Fruit fly (Drosophila melanogaster) whole organism, embryonic: ENCODE data around the gene Polr2G.
A peak's percentile ranks its signal among the peaks of the same experiment; 100 is the strongest.

Source experiments
- Ada2b ChIP-seq: fragments of 200-800 bp; sonication (Bioruptor generic); IDR thresholded peaks from 2 replicates; pipeline ENCODE4 v1.3.6; 2022; ENCODE audit warnings: missing biosample characterization, missing genetic modification characterization
- BtbVII ChIP-seq: fragments of 200-800 bp; sonication (Bioruptor generic); optimal IDR thresholded peaks from 3 replicates; lab custom pipeline; 2017; ENCODE audit warnings: missing biosample characterization, mild to moderate bottlenecking, missing genetic modification characterization
- CG10321 ChIP-seq: fragments of 200-800 bp; sonication (Bioruptor generic); IDR thresholded peaks from 2 replicates; pipeline ENCODE4 v1.3.6; 2022; ENCODE audit warnings: missing biosample characterization, missing genetic modification characterization
- CG10959 ChIP-seq: fragments of 200-800 bp; sonication (Bioruptor generic); IDR thresholded peaks from 2 replicates; pipeline ENCODE4 v1.3.6; 2022; ENCODE audit warnings: missing biosample characterization, missing genetic modification characterization
- CG11093 ChIP-seq: fragments of 200-800 bp; sonication (Bioruptor generic); IDR thresholded peaks from 3 replicates; pipeline ENCODE4 v1.3.6; 2022; ENCODE audit warnings: missing biosample characterization, missing genetic modification characterization
- CG13123 ChIP-seq: fragments of 200-800 bp; sonication (Bioruptor generic); optimal IDR thresholded peaks from 2 replicates; lab custom pipeline; 2016; ENCODE audit warnings: missing biosample characterization, missing genetic modification characterization
- CG14050 ChIP-seq: fragments of 200-800 bp; sonication (Bioruptor generic); IDR thresholded peaks from 3 replicates; pipeline ENCODE4 v1.3.6; 2022; ENCODE audit warnings: missing biosample characterization, missing genetic modification characterization
- CG14965 ChIP-seq: fragments of 200-800 bp; sonication (Bioruptor generic); optimal IDR thresholded peaks from 2 replicates; lab custom pipeline; 2016; ENCODE audit warnings: missing biosample characterization, missing genetic modification characterization, borderline replicate concordance
- CG15601 ChIP-seq: fragments of 200-800 bp; sonication (Bioruptor generic); optimal IDR thresholded peaks from 3 replicates; lab custom pipeline; 2019; ENCODE audit warnings: missing biosample characterization, mild to moderate bottlenecking, missing genetic modification characterization, moderate library complexity
- CG16813 ChIP-seq: fragments of 200-800 bp; sonication (Bioruptor generic); IDR thresholded peaks from 3 replicates; pipeline ENCODE4 v1.3.6; 2022; ENCODE audit warnings: missing biosample characterization, missing genetic modification characterization; ENCODE audit not compliant: partially characterized antibody
- CG16815 ChIP-seq: fragments of 200-800 bp; sonication (Bioruptor generic); optimal IDR thresholded peaks from 3 replicates; lab custom pipeline; 2017; ENCODE audit warnings: missing biosample characterization, mild to moderate bottlenecking, missing genetic modification characterization
- CG2875 ChIP-seq: fragments of 200-800 bp; sonication (Bioruptor generic); optimal IDR thresholded peaks from 2 replicates; lab custom pipeline; 2017; ENCODE audit warnings: missing biosample characterization, mild to moderate bottlenecking, missing genetic modification characterization, missing genetic modification reagents
- CG30020 ChIP-seq: fragments of 200-800 bp; optimal IDR thresholded peaks from 2 replicates; lab custom pipeline; 2019; ENCODE audit warnings: missing biosample characterization, mild to moderate bottlenecking, missing genetic modification characterization, moderate library complexity
- CG31388 ChIP-seq: fragments of 200-800 bp; sonication (Bioruptor generic); optimal IDR thresholded peaks from 2 replicates; lab custom pipeline; 2016; ENCODE audit warnings: missing biosample characterization, missing genetic modification characterization
- CG32532 ChIP-seq: fragments of 200-800 bp; sonication (Bioruptor generic); IDR thresholded peaks from 2 replicates; pipeline ENCODE4 v1.3.6; 2022; ENCODE audit warnings: missing biosample characterization, missing genetic modification characterization
- CG33557 ChIP-seq: fragments of 200-800 bp; sonication (Bioruptor generic); optimal IDR thresholded peaks from 2 replicates; lab custom pipeline; 2019; ENCODE audit warnings: missing biosample characterization, mild to moderate bottlenecking, missing genetic modification characterization, moderate library complexity
- CG3407 ChIP-seq: fragments of 200-800 bp; sonication (Bioruptor generic); optimal IDR thresholded peaks from 2 replicates; lab custom pipeline; 2018; ENCODE audit warnings: missing biosample characterization, mild to moderate bottlenecking, missing genetic modification characterization
- CG4360 ChIP-seq: fragments of 200-800 bp; sonication (Bioruptor generic); IDR thresholded peaks from 2 replicates; pipeline ENCODE4 v1.3.6; 2022; ENCODE audit warnings: missing biosample characterization, missing genetic modification characterization
- CG4730 ChIP-seq: fragments of 200-800 bp; sonication (Bioruptor generic); IDR thresholded peaks from 2 replicates; pipeline ENCODE4 v1.3.6; 2022; ENCODE audit warnings: missing biosample characterization, missing genetic modification characterization
- CG7271 ChIP-seq: fragments of 200-800 bp; sonication (Bioruptor generic); optimal IDR thresholded peaks from 2 replicates; lab custom pipeline; 2018; ENCODE audit warnings: missing biosample characterization, mild to moderate bottlenecking, missing genetic modification characterization, moderate library complexity
- CG7963 ChIP-seq: fragments of 200-800 bp; sonication (Bioruptor generic); IDR thresholded peaks from 3 replicates; pipeline ENCODE4 v1.3.6; 2022; ENCODE audit warnings: missing biosample characterization, missing genetic modification characterization; ENCODE audit not compliant: partially characterized antibody
- CG8281 ChIP-seq: fragments of 200-800 bp; sonication (Bioruptor generic); optimal IDR thresholded peaks from 2 replicates; lab custom pipeline; 2018; ENCODE audit warnings: missing biosample characterization, mild to moderate bottlenecking, missing genetic modification characterization, moderate library complexity
- CG9797 ChIP-seq: fragments of 200-800 bp; sonication (Bioruptor generic); optimal IDR thresholded peaks from 3 replicates; lab custom pipeline; 2018; ENCODE audit warnings: missing biosample characterization, mild to moderate bottlenecking, missing genetic modification characterization
- CHES-1-like ChIP-seq: fragments of 200-800 bp; sonication (Bioruptor generic); optimal IDR thresholded peaks from 2 replicates; lab custom pipeline; 2016; ENCODE audit warnings: missing biosample characterization, missing genetic modification characterization
- Camta ChIP-seq: fragments of 200-800 bp; sonication (Bioruptor generic); optimal IDR thresholded peaks from 2 replicates; lab custom pipeline; 2016; ENCODE audit warnings: missing biosample characterization, missing genetic modification characterization
- Dip2 ChIP-seq: fragments of 200-800 bp; sonication (Bioruptor generic); IDR thresholded peaks from 2 replicates; pipeline ENCODE4 v1.3.6; 2022; ENCODE audit warnings: missing biosample characterization, missing genetic modification characterization
- Elba2 ChIP-seq: fragments of 200-800 bp; sonication (Bioruptor generic); optimal IDR thresholded peaks from 3 replicates; lab custom pipeline; 2016; ENCODE audit warnings: missing biosample characterization, missing genetic modification characterization
- H15 ChIP-seq: fragments of 200-800 bp; sonication (Bioruptor generic); IDR thresholded peaks from 3 replicates; pipeline ENCODE4 v1.3.6; 2022; ENCODE audit warnings: missing biosample characterization, missing genetic modification characterization
- Hey ChIP-seq: fragments of 200-800 bp; sonication (Bioruptor generic); optimal IDR thresholded peaks from 3 replicates; lab custom pipeline; 2018; ENCODE audit warnings: missing biosample characterization, mild to moderate bottlenecking, missing genetic modification characterization
- HmgD ChIP-seq: fragments of 200-800 bp; sonication (Bioruptor generic); optimal IDR thresholded peaks from 3 replicates; lab custom pipeline; 2016; ENCODE audit warnings: missing biosample characterization, missing genetic modification characterization
- Mes4 ChIP-seq: fragments of 200-800 bp; sonication (Bioruptor generic); optimal IDR thresholded peaks from 2 replicates; lab custom pipeline; 2016; ENCODE audit warnings: missing biosample characterization, missing genetic modification characterization
- Nf-YB ChIP-seq: fragments of 200-800 bp; sonication (Bioruptor generic); optimal IDR thresholded peaks from 3 replicates; lab custom pipeline; 2019; ENCODE audit warnings: missing biosample characterization, mild to moderate bottlenecking, missing genetic modification characterization, moderate library complexity
- ato ChIP-seq: fragments of 200-800 bp; sonication (Bioruptor generic); IDR thresholded peaks from 2 replicates; pipeline ENCODE4 v1.3.6; 2022; ENCODE audit warnings: missing biosample characterization, missing genetic modification characterization; ENCODE audit not compliant: partially characterized antibody
- br ChIP-seq: fragments of >200 bp; optimal IDR thresholded peaks from 2 replicates; lab custom pipeline; 2017
- caup ChIP-seq: fragments of 200-800 bp; sonication (Bioruptor generic); optimal IDR thresholded peaks from 3 replicates; lab custom pipeline; 2017; ENCODE audit warnings: missing biosample characterization, mild to moderate bottlenecking, missing genetic modification characterization, moderate library complexity; ENCODE audit not compliant: severe bottlenecking
- grau ChIP-seq: fragments of 200-800 bp; optimal IDR thresholded peaks from 3 replicates; lab custom pipeline; 2019; ENCODE audit warnings: missing biosample characterization, mild to moderate bottlenecking, missing genetic modification characterization, moderate library complexity
- h ChIP-seq: fragments of >200 bp; optimal IDR thresholded peaks from 2 replicates; lab custom pipeline; 2017
- ken ChIP-seq: fragments of 200-800 bp; sonication (Bioruptor generic); IDR thresholded peaks from 3 replicates; pipeline ENCODE4 v1.3.6; 2022; ENCODE audit warnings: missing biosample characterization, missing genetic modification characterization
- kni ChIP-seq: fragments of 200-800 bp; sonication (Bioruptor generic); optimal IDR thresholded peaks from 3 replicates; lab custom pipeline; 2017; ENCODE audit warnings: mild to moderate bottlenecking, missing biosample characterization, missing genetic modification reagents, missing genetic modification characterization
- lbe ChIP-seq: fragments of 200-800 bp; sonication (Bioruptor generic); optimal IDR thresholded peaks from 2 replicates; lab custom pipeline; 2016; ENCODE audit warnings: missing biosample characterization, mild to moderate bottlenecking, missing genetic modification characterization
- lmd ChIP-seq: fragments of 200-800 bp; sonication (Bioruptor generic); IDR thresholded peaks from 2 replicates; pipeline ENCODE4 v1.3.6; 2022; ENCODE audit warnings: missing biosample characterization, missing genetic modification characterization
- lola ChIP-seq, 3 experiments: fragments of >200 bp in 2 of 3; fragments of 200-800 bp in 1 of 3; sonication (Bioruptor generic) in 1 of 3; optimal IDR thresholded peaks; 2 replicates each; lab custom pipeline; 2017 to 2019; ENCODE audit warnings: missing biosample characterization in 3 of 3, missing genetic modification characterization in 3 of 3, mild to moderate bottlenecking in 1 of 3, moderate library complexity in 1 of 3
- mld ChIP-seq: fragments of 200-800 bp; sonication (Bioruptor generic); IDR thresholded peaks from 3 replicates; pipeline ENCODE4 v1.3.6; 2022; ENCODE audit warnings: missing biosample characterization, missing genetic modification characterization; ENCODE audit not compliant: partially characterized antibody
- nerfin-1 ChIP-seq: fragments of 200-800 bp; sonication (Bioruptor generic); optimal IDR thresholded peaks from 3 replicates; lab custom pipeline; 2019; ENCODE audit warnings: missing biosample characterization, mild to moderate bottlenecking, missing genetic modification characterization, moderate library complexity
- pan ChIP-seq, 4 experiments: fragments of >200 bp in 3 of 4; fragments of 200-800 bp in 1 of 4; sonication (Bioruptor generic) in 1 of 4; optimal IDR thresholded peaks in 3 of 4; IDR thresholded peaks in 1 of 4; 2 replicates each; pipeline versions ENCODE4 v1.3.6 to Lab custom; 2017 to 2022; ENCODE audit warnings: missing biosample characterization in 2 of 4, missing genetic modification characterization in 2 of 4, mixed read lengths in 1 of 4
- pnt ChIP-seq: fragments of 200-800 bp; sonication (Bioruptor generic); optimal IDR thresholded peaks from 3 replicates; lab custom pipeline; 2016; ENCODE audit warnings: missing biosample characterization, missing genetic modification characterization
- sima ChIP-seq: fragments of 200-800 bp; sonication (Bioruptor generic); optimal IDR thresholded peaks from 2 replicates; lab custom pipeline; 2016; ENCODE audit warnings: missing biosample characterization, missing genetic modification characterization

Gene Polr2G

dm6 chr3R:15196134-15197034 lies 26.6 kb downstream of the Polr2G start, which contains the start of the genes Kpc1 and CG42542 (continued):
- TF ChIP-seq CG31388 (GFP tag; lab: Kevin White, UChicago), result peak; percentile 37
- TF ChIP-seq CG8281 (tag; lab: Kevin White, UChicago), result no peak
- no peak for TF ChIP-seq Dip2
- TF ChIP-seq CG7963 (GFP tag; lab: Robert Waterston, UW), result peak; percentile 28; the same call in 2 of the 3 replicates
- no peak for TF ChIP-seq h (lab: Kevin White, UChicago)
- TF ChIP-seq Hey (tag; lab: Kevin White, UChicago), result no peak
- 0 out of 2 replicates have a peak, but pooled peaks have one; percentile 16 for TF ChIP-seq CG4360 (GFP tag; lab: Robert Waterston, UW)
- peak; percentile 72 for TF ChIP-seq grau (tag; lab: Kevin White, UChicago)
- TF ChIP-seq CG7271 (tag; lab: Kevin White, UChicago), result no peak
- peak; percentile 74 for TF ChIP-seq CG32532 (GFP tag; lab: Robert Waterston, UW)
- peak; percentile 59; the same call in 1 of the 3 replicates for TF ChIP-seq mld (GFP tag; lab: Robert Waterston, UW)
- TF ChIP-seq Nf-YB (GFP tag; lab: Kevin White, UChicago), result peak; percentile 34
- TF ChIP-seq CG33557 (GFP tag; lab: Kevin White, UChicago), result peak; percentile 57
- peak; percentile 86 for TF ChIP-seq CG10321 (GFP tag; lab: Robert Waterston, UW)
- peak; percentile 34; the same call in 2 of the 3 replicates for TF ChIP-seq CG14050 (GFP tag; lab: Robert Waterston, UW)
- TF ChIP-seq nerfin-1, result peak; percentile 40
- TF ChIP-seq HmgD (GFP tag; lab: Kevin White, UChicago), result peak; percentile 73
- peak; percentile 35; the same call in 1 of the 2 replicates for TF ChIP-seq Ada2b (GFP tag; lab: Robert Waterston, UW)
- TF ChIP-seq CG13123 (GFP tag; lab: Kevin White, UChicago), result peak; percentile 17
- TF ChIP-seq sima, result no peak
- peak; percentile 9 for TF ChIP-seq CG3407 (GFP tag; lab: Kevin White, UChicago)
- TF ChIP-seq pnt (GFP tag; lab: Kevin White, UChicago), result peak; percentile 60
- peak; percentile 67 for TF ChIP-seq ken (GFP tag; lab: Robert Waterston, UW)
- TF ChIP-seq Camta, result no peak
- peak; percentile 39 for TF ChIP-seq kni (GFP tag; lab: Kevin White, UChicago)
- TF ChIP-seq CG9797 (GFP tag; lab: Kevin White, UChicago), result peak; percentile 36
- TF ChIP-seq CG16815 (GFP tag; lab: Kevin White, UChicago), result peak; percentile 77
- TF ChIP-seq Mes4 (GFP tag; lab: Kevin White, UChicago), result peak; percentile 10
- 0 out of 2 replicates have a peak, but pooled peaks have one; percentile 35 for TF ChIP-seq lmd (GFP tag; lab: Robert Waterston, UW)
- TF ChIP-seq CG14965, result no peak
- TF ChIP-seq CG15601, result peak; percentile 37
- TF ChIP-seq CG11093, result no peak
- 0 out of 3 replicates have a peak, but pooled peaks have one; percentile 42 for TF ChIP-seq H15
- TF ChIP-seq CG4730 (GFP tag; lab: Robert Waterston, UW), result peak; percentile 45; the same call in 1 of the 2 replicates
- no peak for TF ChIP-seq CG2875
- TF ChIP-seq CHES-1-like (GFP tag; lab: Kevin White, UChicago), result peak; percentile 55
- no peak for TF ChIP-seq pan (optimal IDR thresholded peaks at IDR 0.05; lab: Kevin White, UChicago)
- TF ChIP-seq pan (GFP tag; optimal IDR thresholded peaks at IDR 0.05 in 1 of 2, IDR thresholded peaks at IDR 0.05 in 1 of 2), result peak in 1 of 2 experiments; percentile 65
- TF ChIP-seq br (lab: Kevin White, UChicago), result no peak
- TF ChIP-seq CG30020 (tag; lab: Kevin White, UChicago), result peak; percentile 54
- peak in 1 of 3 experiments; percentile 81 for TF ChIP-seq lola (GFP tag; optimal IDR thresholded peaks at IDR 0.05; lab: Kevin White, UChicago)
- peak; percentile 84 for TF ChIP-seq ato (GFP tag; lab: Robert Waterston, UW)
- TF ChIP-seq CG16813 (GFP tag; lab: Robert Waterston, UW), result peak; percentile 92
- peak; percentile 57 for TF ChIP-seq caup
- TF ChIP-seq Elba2 (GFP tag; lab: Kevin White, UChicago), result no peak
- TF ChIP-seq BtbVII (GFP tag; lab: Kevin White, UChicago), result peak; percentile 32
- no peak for TF ChIP-seq lbe
- peak; percentile 54; the same call in 1 of the 2 replicates for TF ChIP-seq CG10959
